Fruit fly (Drosophila melanogaster) Kc167 (cell line): ENCODE results near the gene rux.

Source experiments
- Myc ChIP-seq: fragments of >200 bp; optimal IDR thresholded peaks from 2 replicates; lab custom pipeline; 2017; ENCODE audit warnings: missing external identifiers
- Sin3A ChIP-seq: fragments of >200 bp; optimal IDR thresholded peaks from 2 replicates; lab custom pipeline; 2018; ENCODE audit warnings: missing external identifiers
- h ChIP-seq: fragments of >200 bp; optimal IDR thresholded peaks from 3 replicates; lab custom pipeline; 2018; ENCODE audit warnings: missing external identifiers
- insv ChIP-seq: fragments of >200 bp; optimal IDR thresholded peaks from 3 replicates; lab custom pipeline; 2018; ENCODE audit warnings: missing external identifiers
- psq ChIP-seq: fragments of >200 bp; optimal IDR thresholded peaks from 2 replicates; lab custom pipeline; 2017; ENCODE audit warnings: missing external identifiers
- ttk ChIP-seq: sonication (Bioruptor generic); optimal IDR thresholded peaks from 2 replicates; lab custom pipeline; 2017; ENCODE audit warnings: missing external identifiers

rux gene

DNA sequence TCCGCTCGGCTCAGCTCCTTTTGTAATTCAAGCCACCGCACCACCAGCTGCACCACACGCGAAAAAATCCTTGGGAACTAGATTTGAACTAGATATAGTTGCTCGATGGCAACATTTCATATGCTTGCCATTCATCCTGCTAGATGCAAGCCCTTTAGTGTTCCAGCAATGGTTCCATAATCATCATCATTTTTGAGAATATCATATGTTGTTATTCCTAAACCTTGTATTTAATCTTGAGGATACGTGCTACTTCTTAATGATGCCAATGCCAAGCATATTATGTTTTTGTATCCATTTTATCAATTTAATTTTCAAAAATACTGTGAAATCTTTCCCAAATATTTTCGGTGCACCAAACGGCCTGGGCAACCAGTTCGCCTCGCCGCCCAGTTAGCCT, 15.3 kb upstream of the rux start:
- TF ChIP-seq h (lab: Kevin White, UChicago) (no peak), insv (lab: Kevin White, UChicago) (no peak), ttk (lab: Kevin White, UChicago) (no peak), psq (lab: Kevin White, UChicago) (no peak)

DNA sequence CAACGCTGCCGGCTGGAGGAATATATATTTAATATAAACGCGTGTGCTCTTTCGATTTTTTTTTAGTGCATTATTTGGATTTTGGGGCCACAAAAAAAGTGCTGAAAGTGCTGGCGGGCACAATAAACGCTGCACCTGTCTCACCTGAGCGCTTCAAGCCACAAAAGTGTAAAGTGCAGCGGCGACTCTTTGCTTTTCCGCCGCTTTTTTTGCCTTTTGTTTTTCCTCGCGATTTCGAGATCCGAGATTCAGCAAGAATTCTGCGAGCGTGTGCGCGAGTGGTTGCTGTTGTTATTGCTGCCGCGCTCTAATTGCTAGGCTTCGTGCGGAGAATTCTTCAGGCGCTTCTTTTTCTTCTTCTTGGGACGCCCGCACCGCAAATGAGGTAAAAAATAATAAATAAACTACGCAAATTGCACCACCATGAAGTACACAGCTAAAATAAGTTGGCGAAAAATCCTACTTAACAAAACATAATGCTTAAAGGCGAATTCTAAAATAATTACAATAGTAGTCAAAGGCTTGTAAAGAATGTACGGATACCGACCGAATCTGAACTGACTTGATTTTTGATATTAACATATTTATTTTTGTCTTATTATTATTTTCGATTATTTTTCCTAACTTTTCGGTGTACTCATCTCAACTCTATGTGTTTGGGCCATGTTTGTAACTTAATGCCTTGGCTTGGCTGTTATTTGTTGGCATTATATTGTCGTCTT, 13.5 kb upstream of the rux start:
- TF ChIP-seq insv (lab: Kevin White, UChicago) (no peak), Sin3A (lab: Kevin White, UChicago) (no peak), Myc (no peak), h (lab: Kevin White, UChicago) (no peak), psq (lab: Kevin White, UChicago) (no peak), ttk (lab: Kevin White, UChicago) (no peak)

DNA sequence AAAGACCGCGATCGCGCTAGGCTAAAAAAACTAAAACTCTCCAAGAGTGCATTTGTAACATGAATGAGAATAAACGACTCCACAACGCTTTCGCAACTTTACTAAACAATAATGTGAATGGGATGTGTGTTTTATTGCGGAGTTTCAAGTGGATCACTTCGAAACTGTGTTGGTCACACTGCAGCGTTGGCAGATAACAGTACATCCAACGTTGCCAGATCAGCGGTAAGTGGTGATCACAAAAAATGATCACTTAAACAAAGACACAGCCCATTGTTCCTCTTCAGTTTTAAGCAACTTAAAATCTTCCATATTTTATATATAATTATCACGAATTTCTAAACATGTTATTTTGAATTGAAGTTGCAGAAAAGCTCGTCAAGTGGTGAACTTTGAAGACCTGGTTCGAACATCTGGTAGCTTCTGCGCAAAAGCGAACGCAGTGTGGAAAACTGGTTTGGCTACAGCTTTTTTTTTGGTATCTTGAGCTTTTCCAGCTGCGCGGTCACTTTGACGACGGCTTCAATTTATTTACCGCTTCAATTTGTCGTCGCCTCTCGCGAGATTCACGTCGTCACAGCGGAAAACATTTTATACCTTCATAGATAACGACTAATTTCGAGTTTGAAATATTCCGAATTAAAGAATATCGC, 12.8 kb upstream of the rux start, which contains the start of gene CG5921:
Gene CG5921 (plus strand): TSS at position 547 of the 653 bp plus-strand sequence.
- TF ChIP-seq ttk (lab: Kevin White, UChicago), result no peak
- no peak for TF ChIP-seq insv (lab: Kevin White, UChicago)

DNA sequence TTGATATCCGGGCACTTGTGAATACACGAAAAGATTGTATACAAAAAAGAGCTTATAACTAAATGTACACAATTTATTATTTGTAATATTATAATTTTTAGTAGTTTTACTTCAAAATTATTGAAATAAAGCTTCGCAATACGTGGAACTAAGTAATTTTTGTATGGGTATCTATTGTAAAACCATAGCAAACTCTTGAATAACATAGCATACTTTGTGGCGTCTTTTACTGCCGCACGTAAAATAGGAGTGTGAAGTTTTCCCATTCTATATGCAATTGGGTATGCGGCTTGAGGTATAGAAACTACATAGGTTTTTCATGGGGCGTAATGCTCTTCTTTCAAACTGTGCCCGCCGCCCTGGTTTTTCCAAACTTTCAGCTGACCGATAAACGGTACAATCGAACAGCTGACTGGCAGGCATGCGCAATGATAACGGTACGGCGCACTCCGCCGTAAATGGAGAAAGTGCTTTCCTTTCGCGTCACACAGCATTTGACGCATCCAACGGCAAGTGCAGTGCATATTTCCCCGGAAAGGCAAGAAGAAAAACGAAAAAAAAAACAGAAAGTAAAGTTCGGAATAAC, 1.9 kb upstream of the rux start, which contains the start of gene CG5937:
Gene CG5937 (plus strand): TSS at position 575 of the 586 bp plus-strand sequence.
- no peak for TF ChIP-seq ttk (lab: Kevin White, UChicago)

DNA sequence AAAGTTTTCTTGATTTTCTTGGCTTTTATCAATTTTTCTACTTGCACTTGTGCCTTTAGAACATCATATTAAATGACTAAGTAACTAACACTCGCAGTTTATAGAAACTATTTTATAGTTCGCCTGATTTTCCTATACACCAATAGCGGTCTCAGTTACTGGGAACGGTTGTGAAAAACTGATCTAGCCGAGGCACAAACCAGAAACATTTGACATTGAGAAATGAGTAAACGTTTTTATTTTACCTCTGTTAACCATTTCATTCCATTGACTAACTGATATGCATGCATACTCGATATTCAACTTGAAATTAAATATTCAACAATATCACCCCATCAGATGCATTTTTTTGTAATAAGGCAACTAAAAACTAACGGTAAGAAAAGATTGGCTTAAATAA, 2.2 kb downstream of the rux start:
- TF ChIP-seq psq (lab: Kevin White, UChicago), result no peak
- no peak for TF ChIP-seq Myc
- no peak for TF ChIP-seq ttk (lab: Kevin White, UChicago)
- TF ChIP-seq insv (lab: Kevin White, UChicago), result no peak
- TF ChIP-seq Sin3A (lab: Kevin White, UChicago), result no peak
- no peak for TF ChIP-seq h (lab: Kevin White, UChicago)

DNA sequence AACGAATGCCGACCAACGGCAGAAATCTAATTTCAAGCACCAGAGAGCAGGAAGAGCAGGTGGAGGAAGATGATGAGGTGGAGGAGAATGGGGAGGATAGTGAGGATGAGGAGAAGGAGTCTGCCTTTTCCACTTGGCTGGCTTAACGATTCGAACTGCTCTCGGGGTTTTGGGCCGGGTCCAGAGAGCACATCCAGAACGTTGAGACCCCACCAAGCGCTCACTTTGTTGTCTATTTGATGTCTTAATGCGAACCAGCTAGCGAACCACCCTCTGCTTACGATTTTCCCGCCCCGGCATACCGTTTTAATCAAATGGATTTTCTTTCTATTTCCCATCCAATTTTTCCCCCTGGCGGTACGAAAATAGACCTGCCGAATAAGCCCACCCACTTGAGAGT, 2.9 kb downstream of the rux start:
- no peak for TF ChIP-seq psq (lab: Kevin White, UChicago)
- no peak for TF ChIP-seq insv (lab: Kevin White, UChicago)
- no peak for TF ChIP-seq Sin3A (lab: Kevin White, UChicago)

DNA sequence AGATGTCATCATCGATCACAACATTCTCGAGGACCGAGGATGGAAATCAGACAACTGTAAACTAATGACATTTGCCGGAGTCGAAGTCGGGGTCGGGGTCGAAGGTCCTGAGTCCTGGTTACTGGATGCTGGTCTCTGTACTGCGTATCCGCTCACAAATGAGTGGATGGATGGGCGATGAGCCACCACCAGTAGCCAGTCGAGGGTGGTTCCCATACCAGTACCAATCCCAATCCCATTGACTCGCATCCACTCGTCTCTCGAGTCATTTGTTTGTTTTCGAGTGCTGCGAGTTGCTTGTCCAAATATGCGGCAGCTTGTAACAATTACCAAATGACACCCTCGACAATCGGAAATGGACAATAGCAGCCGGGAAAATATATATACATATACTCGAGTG, 4.8 kb downstream of the rux start:
- TF ChIP-seq psq (lab: Kevin White, UChicago) (no peak), insv (lab: Kevin White, UChicago) (no peak), ttk (lab: Kevin White, UChicago) (no peak), h (lab: Kevin White, UChicago) (no peak), Sin3A (lab: Kevin White, UChicago) (no peak), Myc (no peak)

DNA sequence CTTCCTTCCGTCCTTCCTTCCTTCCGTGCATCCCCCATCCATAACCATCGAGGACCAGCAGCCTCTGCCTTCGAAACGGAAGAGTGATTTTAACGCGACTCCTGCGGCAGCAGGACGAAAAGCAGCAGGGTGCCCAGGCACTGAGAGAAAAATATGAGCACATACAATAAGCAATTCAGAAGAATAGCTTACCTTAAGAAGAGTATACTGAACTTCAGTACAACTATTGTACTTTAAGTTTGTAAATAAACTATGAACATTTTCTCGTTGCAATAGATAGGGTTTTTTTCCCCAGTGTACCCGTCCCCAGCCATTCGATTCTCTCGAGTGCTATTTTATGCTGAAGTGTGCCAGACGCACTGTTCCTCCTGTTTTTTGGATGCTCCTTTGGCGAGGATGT, 5.9 kb downstream of the rux start:
- no peak for TF ChIP-seq insv (lab: Kevin White, UChicago)
- no peak for TF ChIP-seq ttk (lab: Kevin White, UChicago)
- no peak for TF ChIP-seq Myc
- TF ChIP-seq Sin3A (lab: Kevin White, UChicago), result no peak
- no peak for TF ChIP-seq psq (lab: Kevin White, UChicago)
- no peak for TF ChIP-seq h (lab: Kevin White, UChicago)

DNA sequence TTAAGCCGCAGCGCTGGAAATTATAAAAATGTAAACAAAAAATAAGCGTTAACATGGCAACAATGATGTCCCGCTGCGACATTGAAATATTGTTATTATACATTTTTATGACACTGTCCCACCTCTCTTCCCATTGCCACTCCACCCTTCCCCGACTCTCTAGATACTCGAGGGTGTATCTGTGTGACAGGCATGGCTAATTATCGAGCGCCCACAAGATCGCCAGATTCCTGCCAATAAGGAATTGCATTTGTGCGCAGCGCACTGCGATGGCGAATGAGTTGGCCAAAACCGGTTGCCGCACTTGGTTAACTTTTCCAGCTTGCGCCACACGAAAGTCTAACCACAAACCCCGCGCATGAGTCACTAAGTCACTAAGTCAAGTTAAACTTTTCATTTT, 7.0 kb downstream of the rux start:
- TF ChIP-seq Myc (no peak), insv (lab: Kevin White, UChicago) (no peak)

DNA sequence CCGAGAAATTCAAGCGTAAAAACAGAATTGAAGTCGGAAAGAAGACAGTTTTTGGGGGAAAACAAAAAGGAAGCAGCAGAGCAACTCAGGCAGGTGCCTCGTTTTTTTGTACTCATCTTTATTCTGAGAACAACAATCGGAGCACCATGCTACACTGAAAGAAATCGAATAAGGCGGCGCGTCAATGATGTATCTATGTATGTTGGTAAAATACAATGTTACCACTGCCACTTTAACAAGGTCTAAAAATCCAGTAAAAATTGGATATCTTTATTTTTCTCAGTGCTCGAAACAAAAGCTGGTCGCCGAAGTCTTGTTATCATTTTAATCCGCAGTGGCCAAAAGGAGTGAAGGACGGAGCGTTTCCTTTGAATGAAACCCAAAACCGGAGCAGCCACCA, 7.6 kb downstream of the rux start:
- TF ChIP-seq psq (lab: Kevin White, UChicago) (no peak), insv (lab: Kevin White, UChicago) (no peak), Myc (no peak), ttk (lab: Kevin White, UChicago) (no peak), Sin3A (lab: Kevin White, UChicago) (no peak), h (lab: Kevin White, UChicago) (no peak)

DNA sequence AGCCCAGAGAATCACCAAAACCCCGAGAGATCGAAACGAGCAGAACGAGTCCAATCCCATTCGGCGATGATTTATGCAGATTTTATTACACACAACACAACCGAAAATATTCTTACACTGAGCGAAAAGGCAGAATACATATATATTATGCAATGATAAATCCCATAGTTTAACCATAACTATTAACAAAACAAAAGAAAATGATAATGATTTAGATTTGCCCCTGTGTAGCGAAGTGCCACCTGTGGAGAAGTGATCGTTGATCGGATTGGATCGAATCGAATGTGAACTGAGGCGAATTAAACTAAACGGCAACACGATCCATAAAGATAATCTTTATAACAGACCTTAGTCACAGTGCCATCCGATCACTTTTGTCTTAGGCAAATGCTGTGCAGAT, 8.6 kb downstream of the rux start:
- TF ChIP-seq h (lab: Kevin White, UChicago), result no peak
- no peak for TF ChIP-seq Sin3A (lab: Kevin White, UChicago)
- no peak for TF ChIP-seq psq (lab: Kevin White, UChicago)
- TF ChIP-seq insv (lab: Kevin White, UChicago), result no peak
- no peak for TF ChIP-seq ttk (lab: Kevin White, UChicago)
- TF ChIP-seq Myc, result no peak

DNA sequence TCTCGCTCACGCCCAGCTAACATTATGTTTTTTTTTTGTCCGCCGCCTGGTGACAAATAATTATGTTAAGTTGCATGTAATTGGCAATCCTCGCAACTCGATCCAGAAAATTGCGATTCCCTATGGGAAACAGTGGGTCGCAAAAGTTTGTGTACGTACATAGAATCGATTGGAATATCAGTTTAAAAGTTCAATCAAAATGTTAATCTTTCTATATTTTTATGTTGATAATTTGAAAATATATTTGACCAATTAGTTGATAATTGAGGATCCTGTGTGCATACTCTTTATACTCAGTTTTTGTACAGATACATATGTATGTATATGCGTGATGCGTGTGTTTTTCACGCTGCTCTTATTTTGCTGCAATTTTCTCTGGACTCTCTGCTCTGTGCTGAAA, 9.8 kb downstream of the rux start:
- TF ChIP-seq Myc, result no peak
- no peak for TF ChIP-seq insv (lab: Kevin White, UChicago)
- no peak for TF ChIP-seq ttk (lab: Kevin White, UChicago)
- TF ChIP-seq Sin3A (lab: Kevin White, UChicago), result no peak
- TF ChIP-seq h (lab: Kevin White, UChicago), result no peak
- no peak for TF ChIP-seq psq (lab: Kevin White, UChicago)
